Fruit fly (Drosophila melanogaster) whole organism, embryonic: ENCODE data around the gene CG6709.

Experiments used
- B-H2 ChIP-seq: fragments of 200-800 bp; sonication (Bioruptor generic); optimal IDR thresholded peaks from 2 replicates; lab custom pipeline; 2018; ENCODE audit warnings: missing biosample characterization, mild to moderate bottlenecking, missing genetic modification characterization
- Blimp-1 ChIP-seq: fragments of 200-800 bp; sonication (Bioruptor generic); optimal IDR thresholded peaks from 3 replicates; lab custom pipeline; 2018; ENCODE audit warnings: missing biosample characterization, missing genetic modification characterization, mild to moderate bottlenecking, moderate library complexity, missing genetic modification reagents
- CG10959 ChIP-seq: fragments of 200-800 bp; sonication (Bioruptor generic); IDR thresholded peaks from 2 replicates; pipeline ENCODE4 v1.3.6; 2022; ENCODE audit warnings: missing biosample characterization, missing genetic modification characterization
- CG12104 ChIP-seq: fragments of 200-800 bp; sonication (Bioruptor generic); optimal IDR thresholded peaks from 3 replicates; lab custom pipeline; 2016; ENCODE audit warnings: missing biosample characterization, missing genetic modification characterization
- CG12219 ChIP-seq: fragments of 200-800 bp; sonication (Bioruptor generic); optimal IDR thresholded peaks from 3 replicates; lab custom pipeline; 2018; ENCODE audit warnings: missing biosample characterization, mild to moderate bottlenecking, missing genetic modification characterization
- CG12659 ChIP-seq: fragments of 200-800 bp; sonication (Bioruptor generic); optimal IDR thresholded peaks from 3 replicates; lab custom pipeline; 2017; ENCODE audit warnings: mild to moderate bottlenecking, missing biosample characterization, missing genetic modification reagents, missing genetic modification characterization
- CG13123 ChIP-seq: fragments of 200-800 bp; sonication (Bioruptor generic); optimal IDR thresholded peaks from 2 replicates; lab custom pipeline; 2016; ENCODE audit warnings: missing biosample characterization, missing genetic modification characterization
- CG14710 ChIP-seq: fragments of 200-800 bp; sonication (Bioruptor generic); optimal IDR thresholded peaks from 3 replicates; lab custom pipeline; 2019; ENCODE audit warnings: missing biosample characterization, mild to moderate bottlenecking, missing genetic modification characterization, moderate library complexity
- CG14860 ChIP-seq: fragments of 200-800 bp; sonication (Bioruptor generic); IDR thresholded peaks from 3 replicates; pipeline ENCODE4 v1.3.6; 2022; ENCODE audit warnings: missing biosample characterization, missing genetic modification characterization; ENCODE audit not compliant: partially characterized antibody
- CG17186 ChIP-seq: fragments of 200-800 bp; sonication (Bioruptor generic); optimal IDR thresholded peaks from 3 replicates; lab custom pipeline; 2017; ENCODE audit warnings: missing biosample characterization, missing genetic modification reagents, missing genetic modification characterization
- CG17385 ChIP-seq: fragments of 200-800 bp; sonication (Bioruptor generic); optimal IDR thresholded peaks from 3 replicates; lab custom pipeline; 2018; ENCODE audit warnings: missing biosample characterization, mild to moderate bottlenecking, missing genetic modification characterization
- CG4854 ChIP-seq: fragments of 200-800 bp; sonication (Bioruptor generic); optimal IDR thresholded peaks from 2 replicates; lab custom pipeline; 2016; ENCODE audit warnings: missing biosample characterization, missing genetic modification characterization, inconsistent platforms
- CG6791 ChIP-seq: fragments of 200-800 bp; sonication (Bioruptor generic); IDR thresholded peaks from 3 replicates; pipeline ENCODE4 v1.3.6; 2022; ENCODE audit warnings: missing biosample characterization, missing genetic modification characterization; ENCODE audit not compliant: partially characterized antibody
- CG7786 ChIP-seq: fragments of 200-800 bp; sonication (Bioruptor generic); optimal IDR thresholded peaks from 2 replicates; lab custom pipeline; 2016; ENCODE audit warnings: missing biosample characterization, missing genetic modification characterization
- CG7928 ChIP-seq: fragments of 200-800 bp; sonication (Bioruptor generic); optimal IDR thresholded peaks from 2 replicates; lab custom pipeline; 2017; ENCODE audit warnings: missing biosample characterization, mild to moderate bottlenecking, missing genetic modification characterization
- CG8478 ChIP-seq: fragments of >200 bp; optimal IDR thresholded peaks from 2 replicates; lab custom pipeline; 2018
- CG9797 ChIP-seq: fragments of 200-800 bp; sonication (Bioruptor generic); optimal IDR thresholded peaks from 3 replicates; lab custom pipeline; 2018; ENCODE audit warnings: missing biosample characterization, mild to moderate bottlenecking, missing genetic modification characterization
- CG9876 ChIP-seq: fragments of 200-800 bp; sonication (Bioruptor generic); optimal IDR thresholded peaks from 2 replicates; lab custom pipeline; 2016; ENCODE audit warnings: missing biosample characterization, missing genetic modification characterization
- CoRest ChIP-seq: fragments of 200-800 bp; sonication (Bioruptor generic); optimal IDR thresholded peaks from 3 replicates; lab custom pipeline; 2018; ENCODE audit warnings: missing biosample characterization, mild to moderate bottlenecking, missing genetic modification characterization, moderate library complexity
- Dbx ChIP-seq: fragments of 200-800 bp; sonication (Bioruptor generic); IDR thresholded peaks from 3 replicates; pipeline ENCODE4 v1.3.6; 2022; ENCODE audit warnings: missing biosample characterization, missing genetic modification characterization
- E2f2 ChIP-seq: fragments of 200-800 bp; sonication (Bioruptor generic); IDR thresholded peaks from 2 replicates; pipeline ENCODE4 v1.3.6; 2022; ENCODE audit warnings: missing biosample characterization, missing genetic modification characterization
- HLHmδ ChIP-seq: fragments of 200-800 bp; sonication (Bioruptor generic); optimal IDR thresholded peaks from 2 replicates; lab custom pipeline; 2018; ENCODE audit warnings: missing biosample characterization, mild to moderate bottlenecking, missing genetic modification characterization, moderate library complexity
- HmgZ ChIP-seq: fragments of 200-800 bp; sonication (Bioruptor generic); optimal IDR thresholded peaks from 2 replicates; lab custom pipeline; 2018; ENCODE audit warnings: missing biosample characterization, mild to moderate bottlenecking, missing genetic modification characterization
- Lhr ChIP-seq: fragments of 200-800 bp; sonication (Bioruptor generic); optimal IDR thresholded peaks from 3 replicates; lab custom pipeline; 2017; ENCODE audit warnings: mild to moderate bottlenecking, missing biosample characterization, missing genetic modification reagents, missing genetic modification characterization
- Med ChIP-seq: fragments of 200-800 bp; sonication (Bioruptor generic); peaks from one replicate; lab custom pipeline; 2016; ENCODE audit warnings: missing biosample characterization, missing genetic modification characterization, mild to moderate bottlenecking, inconsistent platforms, moderate library complexity
- NFAT ChIP-seq: fragments of 200-800 bp; sonication (Bioruptor generic); IDR thresholded peaks from 2 replicates; pipeline ENCODE4 v1.3.6; 2022; ENCODE audit warnings: missing biosample characterization, missing genetic modification characterization
- Nf-YC ChIP-seq: fragments of 200-800 bp; optimal IDR thresholded peaks from 3 replicates; lab custom pipeline; 2019; ENCODE audit warnings: missing biosample characterization, mild to moderate bottlenecking, missing genetic modification characterization, moderate library complexity
- Pdp1 ChIP-seq, 2 experiments: fragments of 200-800 bp; sonication (Bioruptor generic); optimal IDR thresholded peaks; 3 replicates each; lab custom pipeline; 2016; ENCODE audit warnings: missing biosample characterization in 2 of 2, missing genetic modification characterization in 2 of 2, mild to moderate bottlenecking in 1 of 2, moderate library complexity in 1 of 2
- Sry-δ ChIP-seq: fragments of 200-800 bp; sonication (Bioruptor generic); optimal IDR thresholded peaks from 2 replicates; lab custom pipeline; 2016; ENCODE audit warnings: missing biosample characterization, missing genetic modification characterization
- Usf ChIP-seq: fragments of 200-800 bp; sonication (Bioruptor generic); optimal IDR thresholded peaks from 2 replicates; lab custom pipeline; 2017; ENCODE audit warnings: missing genotype, missing biosample characterization, missing genetic modification characterization
- Xbp1 ChIP-seq: fragments of 200-800 bp; sonication (Bioruptor generic); optimal IDR thresholded peaks from 3 replicates; lab custom pipeline; 2016; ENCODE audit warnings: missing biosample characterization, mild to moderate bottlenecking, missing genetic modification characterization
- amos ChIP-seq: fragments of 200-800 bp; sonication (Bioruptor generic); IDR thresholded peaks from 2 replicates; pipeline ENCODE4 v1.3.6; 2022; ENCODE audit warnings: missing biosample characterization, missing genetic modification characterization; ENCODE audit not compliant: partially characterized antibody
- cato ChIP-seq: fragments of 200-800 bp; sonication (Bioruptor generic); optimal IDR thresholded peaks from 2 replicates; lab custom pipeline; 2016; ENCODE audit warnings: missing biosample characterization, missing genetic modification characterization, borderline replicate concordance
- chinmo ChIP-seq: fragments of 200-800 bp; sonication (Bioruptor generic); IDR thresholded peaks from 4 replicates; pipeline ENCODE4 v1.3.6; 2022; ENCODE audit warnings: missing biosample characterization, missing genetic modification characterization; ENCODE audit not compliant: partially characterized antibody
- dpn ChIP-seq, 2 experiments: fragments of 200-800 bp; sonication (Bioruptor generic); optimal IDR thresholded peaks; 3 replicates each; lab custom pipeline; 2016; ENCODE audit warnings: missing biosample characterization in 2 of 2, missing genetic modification characterization in 2 of 2
- grn ChIP-seq: fragments of 200-800 bp; sonication (Bioruptor generic); optimal IDR thresholded peaks from 3 replicates; lab custom pipeline; 2017; ENCODE audit warnings: missing biosample characterization, missing genetic modification characterization
- gro ChIP-seq: fragments of 200-800 bp; sonication (Bioruptor generic); optimal IDR thresholded peaks from 2 replicates; lab custom pipeline; 2016; ENCODE audit warnings: missing biosample characterization, missing genetic modification characterization
- nmo ChIP-seq: fragments of 200-800 bp; sonication (Bioruptor generic); optimal IDR thresholded peaks from 2 replicates; lab custom pipeline; 2018; ENCODE audit warnings: missing biosample characterization, mild to moderate bottlenecking, missing genetic modification characterization, moderate library complexity
- org-1 ChIP-seq: fragments of 200-800 bp; sonication (Bioruptor generic); optimal IDR thresholded peaks from 2 replicates; lab custom pipeline; 2017; ENCODE audit warnings: missing biosample characterization, missing genetic modification characterization
- p53 ChIP-seq: fragments of 200-800 bp; sonication (Bioruptor generic); optimal IDR thresholded peaks from 2 replicates; lab custom pipeline; 2016; ENCODE audit warnings: missing biosample characterization, missing genetic modification characterization
- pfk ChIP-seq: fragments of 200-800 bp; sonication (Bioruptor generic); optimal IDR thresholded peaks from 2 replicates; lab custom pipeline; 2018; ENCODE audit warnings: missing biosample characterization, mild to moderate bottlenecking, missing genetic modification characterization, moderate library complexity
- prd ChIP-seq, 3 experiments: fragments of >200 bp in 2 of 3; fragments of 200-800 bp in 1 of 3; sonication (Bioruptor generic) in 1 of 3; optimal IDR thresholded peaks in 2 of 3; IDR thresholded peaks in 1 of 3; 2 replicates in 2 of 3; 3 replicates in 1 of 3; pipeline versions ENCODE4 v1.3.6 to Lab custom; 2017 to 2022; ENCODE audit warnings: missing biosample characterization in 1 of 3, missing genetic modification characterization in 1 of 3
- pum ChIP-seq: fragments of 200-800 bp; sonication (Bioruptor generic); optimal IDR thresholded peaks from 2 replicates; lab custom pipeline; 2016; ENCODE audit warnings: missing biosample characterization, missing genetic modification characterization
- sna ChIP-seq: fragments of 200-800 bp; sonication (Bioruptor generic); IDR thresholded peaks from 2 replicates; pipeline ENCODE4 v1.3.6; 2022; ENCODE audit warnings: missing biosample characterization, missing genetic modification characterization; ENCODE audit not compliant: partially characterized antibody
- sug ChIP-seq: fragments of 200-800 bp; optimal IDR thresholded peaks from 2 replicates; lab custom pipeline; 2019; ENCODE audit warnings: missing biosample characterization, mild to moderate bottlenecking, missing genetic modification characterization, moderate library complexity
- tx ChIP-seq: fragments of 200-800 bp; sonication (Bioruptor generic); optimal IDR thresholded peaks from 2 replicates; lab custom pipeline; 2016; ENCODE audit warnings: missing biosample characterization, missing genetic modification characterization
- wor ChIP-seq: fragments of 200-800 bp; sonication (Bioruptor generic); IDR thresholded peaks from 2 replicates; pipeline ENCODE4 v1.3.6; 2022; ENCODE audit warnings: missing biosample characterization, missing genetic modification characterization
- zen ChIP-seq: fragments of 200-800 bp; sonication (Bioruptor generic); optimal IDR thresholded peaks from 3 replicates; lab custom pipeline; 2018; ENCODE audit warnings: missing biosample characterization, mild to moderate bottlenecking, missing genetic modification characterization, moderate library complexity
- zfh2 ChIP-seq: fragments of 200-800 bp; sonication (Bioruptor generic); optimal IDR thresholded peaks from 2 replicates; lab custom pipeline; 2016; ENCODE audit warnings: missing biosample characterization, missing genetic modification characterization

The CG6709 gene

dm6 chr3L:9898355-9898754 is 3.8 kb upstream of the CG6709 start, which contains the start of the genes CG6707 and CG46387 (continued):
- TF ChIP-seq Nf-YC: no peak
- TF ChIP-seq Med (GFP tag; lab: Kevin White, UChicago): peak; percentile 81
- peak; percentile 47 for TF ChIP-seq pum (GFP tag; lab: Kevin White, UChicago)
- peak; percentile 24 for TF ChIP-seq CG17186 (GFP tag; lab: Kevin White, UChicago)
- TF ChIP-seq zfh2 (GFP tag; lab: Kevin White, UChicago): peak; percentile 11
- TF ChIP-seq CG10959 (GFP tag; lab: Robert Waterston, UW): no peak
- no peak for TF ChIP-seq sna (GFP tag; lab: Robert Waterston, UW)
- no peak for TF ChIP-seq prd (optimal IDR thresholded peaks at IDR 0.05; lab: Kevin White, UChicago)
- peak; percentile 48; the same call in 1 of the 3 replicates for TF ChIP-seq prd (GFP tag; IDR thresholded peaks at IDR 0.05; lab: Robert Waterston, UW)
- TF ChIP-seq CG4854 (GFP tag; lab: Kevin White, UChicago): no peak
- TF ChIP-seq pfk (GFP tag; lab: Kevin White, UChicago): no peak
- TF ChIP-seq Sry-δ (GFP tag; lab: Kevin White, UChicago): peak; percentile 36
- TF ChIP-seq B-H2: peak; percentile 47
- 0 out of 3 replicates have a peak, but pooled peaks have one; percentile 52 for TF ChIP-seq CG6791 (GFP tag; lab: Robert Waterston, UW)
- TF ChIP-seq gro (GFP tag; lab: Kevin White, UChicago): peak; percentile 8
- peak in 1 of 2 experiments; percentile 46 for TF ChIP-seq dpn (GFP tag; optimal IDR thresholded peaks at IDR 0.05; lab: Kevin White, UChicago)
- TF ChIP-seq Blimp-1 (GFP tag; lab: Kevin White, UChicago): no peak
- peak; percentile 54; the same call in 1 of the 3 replicates for TF ChIP-seq Dbx (GFP tag; lab: Robert Waterston, UW)
- peak; percentile 2 for TF ChIP-seq p53 (GFP tag; lab: Kevin White, UChicago)
- peak; percentile 32 for TF ChIP-seq nmo (GFP tag; lab: Kevin White, UChicago)
- TF ChIP-seq Pdp1 (GFP tag; optimal IDR thresholded peaks at IDR 0.05; lab: Kevin White, UChicago): peak in 1 of 2 experiments; percentile 16
- TF ChIP-seq sug (tag; lab: Kevin White, UChicago): peak; percentile 28
- TF ChIP-seq NFAT (GFP tag; lab: Robert Waterston, UW): peak; percentile 62
- TF ChIP-seq CG14860: no peak
- TF ChIP-seq cato (GFP tag; lab: Kevin White, UChicago): no peak
- peak; percentile 26 for TF ChIP-seq CoRest (tag; lab: Kevin White, UChicago)
- no peak for TF ChIP-seq wor (GFP tag; lab: Robert Waterston, UW)
- TF ChIP-seq Usf (GFP tag; lab: Kevin White, UChicago): no peak
- no peak for TF ChIP-seq CG12219 (GFP tag; lab: Kevin White, UChicago)
- TF ChIP-seq CG9876 (GFP tag; lab: Kevin White, UChicago): peak; percentile 7
- peak; percentile 36 for TF ChIP-seq zen (tag; lab: Kevin White, UChicago)
- no peak for TF ChIP-seq tx
- TF ChIP-seq CG7928 (GFP tag; lab: Kevin White, UChicago): peak; percentile 86
- TF ChIP-seq CG13123 (GFP tag; lab: Kevin White, UChicago): no peak
- no peak for TF ChIP-seq grn
- TF ChIP-seq CG7786 (GFP tag; lab: Kevin White, UChicago): peak; percentile 3
- 0 out of 4 replicates have a peak, but pooled peaks have one; percentile 74 for TF ChIP-seq chinmo (GFP tag; lab: Robert Waterston, UW)
- TF ChIP-seq E2f2: peak; percentile 61
- peak; percentile 35 for TF ChIP-seq CG14710 (tag; lab: Kevin White, UChicago)
- TF ChIP-seq CG17385: no peak
- peak; percentile 32 for TF ChIP-seq HLHmδ
- TF ChIP-seq org-1 (GFP tag; lab: Kevin White, UChicago): no peak
- TF ChIP-seq HmgZ (tag; lab: Kevin White, UChicago): peak; percentile 74
- TF ChIP-seq CG9797 (GFP tag; lab: Kevin White, UChicago): peak; percentile 35
- TF ChIP-seq Lhr (GFP tag; lab: Kevin White, UChicago): peak; percentile 72
- TF ChIP-seq CG12659 (GFP tag; lab: Kevin White, UChicago): peak; percentile 64
- no peak for TF ChIP-seq CG12104 (GFP tag; lab: Kevin White, UChicago)
- TF ChIP-seq amos (GFP tag; lab: Robert Waterston, UW): peak; percentile 59
- TF ChIP-seq CG8478 (lab: Kevin White, UChicago): no peak
- peak; percentile 25 for TF ChIP-seq Xbp1 (GFP tag; lab: Kevin White, UChicago)
